Worm (Caenorhabditis elegans) whole organism, L4 larva: ENCODE results near the gene gsto-1.
"Not testable (repeated sequence)": the region's sequence is repeated elsewhere in the genome, so short reads cannot be mapped to it uniquely, and the experiment has no call there.

Experiments
- D1046.2 ChIP-seq: fragments of 200-800 bp; sonication (Bioruptor generic); IDR thresholded peaks from 2 replicates; pipeline ENCODE4 v1.3.6; 2022; ENCODE audit warnings: missing genetic modification characterization, missing compliant biosample characterization
- F26F4.8 ChIP-seq: fragments of 200-800 bp; sonication (Bioruptor generic); conservative IDR thresholded peaks from 2 replicates; pipeline ENCODE4 v1.3.6; 2022; ENCODE audit warnings: missing genetic modification characterization, missing compliant biosample characterization
- F44E2.7 ChIP-seq: fragments of 200-800 bp; sonication (Bioruptor generic); IDR thresholded peaks from 2 replicates; pipeline ENCODE4 v2.1.2; 2022; ENCODE audit warnings: missing genetic modification characterization, missing compliant biosample characterization
- T26A8.4 ChIP-seq: fragments of 200-800 bp; sonication (Bioruptor generic); IDR thresholded peaks from 2 replicates; pipeline ENCODE4 v1.3.6; 2022; ENCODE audit warnings: missing genetic modification characterization, missing compliant biosample characterization
- Y105C5A.15 ChIP-seq: fragments of 200-800 bp; sonication (Bioruptor generic); IDR thresholded peaks from 2 replicates; pipeline ENCODE4 v1.3.6; 2022; ENCODE audit warnings: missing genetic modification characterization, missing compliant biosample characterization
- Y48G9A.11 ChIP-seq: fragments of 200-800 bp; sonication (Bioruptor generic); IDR thresholded peaks from 2 replicates; pipeline ENCODE4 v1.3.6; 2022; ENCODE audit warnings: missing genetic modification reagents, missing genetic modification characterization, missing compliant biosample characterization
- Y75B8A.6 ChIP-seq: fragments of 200-800 bp; sonication (Bioruptor generic); IDR thresholded peaks from 2 replicates; pipeline ENCODE4 v1.3.6; 2022; ENCODE audit warnings: missing genetic modification reagents, missing genetic modification characterization, missing compliant biosample characterization
- ZK337.2 ChIP-seq: fragments of 200-800 bp; sonication (Bioruptor generic); IDR thresholded peaks from 2 replicates; pipeline ENCODE4 v1.3.6; 2022; ENCODE audit warnings: missing genetic modification reagents, missing genetic modification characterization, missing compliant biosample characterization
- arid-1 ChIP-seq: fragments of 200-800 bp; sonication (Bioruptor generic); conservative IDR thresholded peaks from 2 replicates; pipeline ENCODE4 v1.3.6; 2022; ENCODE audit warnings: missing genetic modification reagents, missing genetic modification characterization, missing compliant biosample characterization
- ceh-20 ChIP-seq: fragments of 200-800 bp; sonication (Bioruptor generic); IDR thresholded peaks from 2 replicates; pipeline ENCODE4 v1.3.6; 2022; ENCODE audit warnings: missing genetic modification reagents, missing genetic modification characterization, missing compliant biosample characterization
- ceh-62 ChIP-seq: sonication (generic microtip); optimal IDR thresholded peaks from 2 replicates; lab custom pipeline; 2017; ENCODE audit warnings: missing biosample characterization, missing genetic modification characterization
- ceh-82 ChIP-seq: sonication (generic microtip); optimal IDR thresholded peaks from 2 replicates; lab custom pipeline; 2017; ENCODE audit warnings: missing biosample characterization, missing genetic modification characterization
- ctbp-1 ChIP-seq: fragments of 200-800 bp; sonication (Bioruptor generic); IDR thresholded peaks from 2 replicates; pipeline ENCODE4 v1.3.6; 2022; ENCODE audit warnings: missing genetic modification reagents, missing genetic modification characterization, missing compliant biosample characterization
- daf-16 ChIP-seq, 3 experiments: sonication (generic microtip); optimal IDR thresholded peaks; 2 replicates each; lab custom pipeline; 2016 to 2017; ENCODE audit warnings: missing genetic modification characterization in 3 of 3, missing genetic modification reagents in 3 of 3, mild to moderate bottlenecking in 2 of 3, missing compliant biosample characterization in 2 of 3, missing biosample characterization in 1 of 3, moderate library complexity in 1 of 3
- dmd-8 ChIP-seq: fragments of 200-800 bp; sonication (Bioruptor generic); IDR thresholded peaks from 2 replicates; pipeline ENCODE4 v1.3.6; 2022; ENCODE audit warnings: missing genetic modification characterization, missing compliant biosample characterization
- duxl-1 ChIP-seq: sonication (generic microtip); optimal IDR thresholded peaks from 2 replicates; lab custom pipeline; 2016; ENCODE audit warnings: mild to moderate bottlenecking, missing genetic modification characterization, moderate library complexity, missing compliant biosample characterization; ENCODE audit not compliant: poor library complexity
- egl-43 ChIP-seq: fragments of 200-800 bp; sonication (Bioruptor generic); IDR thresholded peaks from 2 replicates; pipeline ENCODE4 v1.3.6; 2022; ENCODE audit warnings: missing genetic modification reagents, missing genetic modification characterization, missing compliant biosample characterization
- fkh-10 ChIP-seq: fragments of 150-350 bp; optimal IDR thresholded peaks from 2 replicates; lab custom pipeline; 2014; ENCODE audit warnings: missing biosample characterization, missing genetic modification reagents, missing genetic modification characterization
- lim-7 ChIP-seq: fragments of 200-800 bp; sonication (Bioruptor generic); IDR thresholded peaks from 2 replicates; pipeline ENCODE4 v1.3.6; 2022; ENCODE audit warnings: missing genetic modification characterization, missing compliant biosample characterization
- lin-38 ChIP-seq: fragments of 200-800 bp; sonication (Bioruptor generic); IDR thresholded peaks from 2 replicates; pipeline ENCODE4 v1.3.6; 2022; ENCODE audit warnings: missing genetic modification reagents, missing genetic modification characterization, missing compliant biosample characterization
- madf-5 ChIP-seq, 2 experiments: fragments of 200-800 bp; sonication (Bioruptor generic); IDR thresholded peaks; 2 replicates each; pipeline ENCODE4 v1.3.6; 2022; ENCODE audit warnings: missing compliant biosample characterization in 2 of 2, missing genetic modification characterization in 2 of 2
- mdt-29 ChIP-seq: fragments of 200-800 bp; sonication (Bioruptor generic); IDR thresholded peaks from 2 replicates; pipeline ENCODE4 v1.3.6; 2022; ENCODE audit warnings: missing genetic modification reagents, missing genetic modification characterization, missing compliant biosample characterization
- mxl-2 ChIP-seq: fragments of 200-800 bp; sonication (Bioruptor generic); conservative IDR thresholded peaks from 2 replicates; pipeline ENCODE4 v1.3.6; 2022; ENCODE audit warnings: missing genetic modification reagents, missing genetic modification characterization, missing compliant biosample characterization
- nhr-25 ChIP-seq: sonication (generic microtip); optimal IDR thresholded peaks from 2 replicates; lab custom pipeline; 2017; ENCODE audit warnings: missing genetic modification characterization, mild to moderate bottlenecking, missing compliant biosample characterization, antibody characterized with exemption, moderate library complexity, borderline replicate concordance; ENCODE audit not compliant: insufficient read depth
- nhr-41 ChIP-seq: fragments of 200-800 bp; sonication (Bioruptor generic); IDR thresholded peaks from 2 replicates; pipeline ENCODE4 v1.3.6; 2022; ENCODE audit warnings: missing genetic modification reagents, missing genetic modification characterization, missing compliant biosample characterization
- pha-4 ChIP-seq, 2 experiments: fragments of 150-350 bp in 1 of 2; fragments of 200-800 bp in 1 of 2; sonication (Bioruptor generic) in 1 of 2; IDR thresholded peaks in 1 of 2; optimal IDR thresholded peaks in 1 of 2; 2 replicates each; pipeline versions ENCODE4 v1.3.6 to Lab custom; 2014 to 2022; ENCODE audit warnings: missing genetic modification characterization in 2 of 2, missing genetic modification reagents in 2 of 2, missing biosample characterization in 1 of 2, missing compliant biosample characterization in 1 of 2
- rbr-2 ChIP-seq: sonication (generic microtip); optimal IDR thresholded peaks from 2 replicates; lab custom pipeline; 2016; ENCODE audit warnings: missing genotype, missing genetic modification characterization, missing compliant biosample characterization
- saeg-2 ChIP-seq: fragments of 200-800 bp; sonication (Bioruptor generic); IDR thresholded peaks from 2 replicates; pipeline ENCODE4 v1.3.6; 2022; ENCODE audit warnings: missing genetic modification reagents, missing genetic modification characterization, missing compliant biosample characterization
- skn-1 ChIP-seq: fragments of 150-350 bp; optimal IDR thresholded peaks from 2 replicates; lab custom pipeline; 2014; ENCODE audit warnings: missing biosample characterization, missing genetic modification characterization
- snpc-1.2 ChIP-seq: fragments of 200-800 bp; sonication (Bioruptor generic); IDR thresholded peaks from 2 replicates; pipeline ENCODE4 v1.3.6; 2022; ENCODE audit warnings: missing genetic modification reagents, missing genetic modification characterization, missing compliant biosample characterization
- snpc-4 ChIP-seq: fragments of 150-350 bp; optimal IDR thresholded peaks from 2 replicates; lab custom pipeline; 2014; ENCODE audit warnings: missing biosample characterization, missing genetic modification characterization
- spr-3 ChIP-seq: fragments of 200-800 bp; sonication (Bioruptor generic); optimal IDR thresholded peaks from 2 replicates; lab custom pipeline; 2018; ENCODE audit warnings: mild to moderate bottlenecking, missing genetic modification characterization, missing compliant biosample characterization
- vab-7 ChIP-seq: fragments of 200-800 bp; sonication (Bioruptor generic); IDR thresholded peaks from 2 replicates; pipeline ENCODE4 v1.3.6; 2022; ENCODE audit warnings: missing genetic modification reagents, missing genetic modification characterization, missing compliant biosample characterization
- zag-1 ChIP-seq: fragments of 150-350 bp; optimal IDR thresholded peaks from 2 replicates; lab custom pipeline; 2014; ENCODE audit warnings: missing biosample characterization, missing genetic modification characterization
- ztf-7 ChIP-seq: fragments of 150-350 bp; optimal IDR thresholded peaks from 2 replicates; lab custom pipeline; 2014; ENCODE audit warnings: missing biosample characterization, missing genetic modification characterization

gsto-1 gene

DNA sequence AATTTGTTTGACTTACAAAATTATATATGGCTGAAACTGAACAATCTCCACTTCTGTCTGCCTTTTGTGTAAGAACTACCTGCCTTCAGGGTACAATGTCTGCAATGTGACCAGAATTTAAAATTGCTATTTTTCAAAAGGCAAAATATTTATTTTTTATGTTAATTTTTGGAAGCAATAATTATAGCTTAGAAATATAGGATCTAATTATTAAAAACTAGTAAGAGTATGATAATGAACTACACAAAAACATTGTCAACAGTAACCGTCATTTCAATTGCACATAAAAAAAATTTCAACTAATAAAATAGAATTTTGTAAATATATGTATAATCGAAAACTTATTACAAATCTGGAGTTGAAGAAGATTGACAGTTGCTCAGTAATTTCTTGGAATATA is 10.1 kb upstream of the gsto-1 start, which contains the start of gene C29E4.9:
Gene C29E4.9, minus strand, starts transcription at position 101 of the 400 bp plus-strand sequence.
- TF ChIP-seq ceh-82 (tag; lab: Kevin White, UChicago) = no peak
- no peak for TF ChIP-seq skn-1
- TF ChIP-seq ztf-7 (tag; lab: Kevin White, UChicago) = no peak
- no peak for TF ChIP-seq egl-43 (GFP tag; lab: Robert Waterston, UW)
- no peak for TF ChIP-seq spr-3 (GFP tag; lab: Kevin White, UChicago)
- TF ChIP-seq snpc-4 (tag; lab: Kevin White, UChicago) = no peak
- TF ChIP-seq nhr-25 (tag; lab: Kevin White, UChicago) = no peak
- TF ChIP-seq rbr-2 (tag; lab: Kevin White, UChicago) = no peak
- no peak for TF ChIP-seq zag-1 (tag; lab: Kevin White, UChicago)
- TF ChIP-seq D1046.2 = no peak
- TF ChIP-seq lin-38 (GFP tag; lab: Robert Waterston, UW) = no peak
- no peak for TF ChIP-seq fkh-10
- TF ChIP-seq vab-7 (GFP tag; lab: Robert Waterston, UW) = no peak
- no peak for TF ChIP-seq ceh-62 (tag; lab: Kevin White, UChicago)
- TF ChIP-seq duxl-1 (tag; lab: Kevin White, UChicago) = no peak
- no peak for TF ChIP-seq daf-16 (GFP tag; optimal IDR thresholded peaks at IDR 0.05; lab: Kevin White, UChicago)
- no peak for TF ChIP-seq daf-16 (tag; optimal IDR thresholded peaks at IDR 0.05; lab: Kevin White, UChicago)

DNA sequence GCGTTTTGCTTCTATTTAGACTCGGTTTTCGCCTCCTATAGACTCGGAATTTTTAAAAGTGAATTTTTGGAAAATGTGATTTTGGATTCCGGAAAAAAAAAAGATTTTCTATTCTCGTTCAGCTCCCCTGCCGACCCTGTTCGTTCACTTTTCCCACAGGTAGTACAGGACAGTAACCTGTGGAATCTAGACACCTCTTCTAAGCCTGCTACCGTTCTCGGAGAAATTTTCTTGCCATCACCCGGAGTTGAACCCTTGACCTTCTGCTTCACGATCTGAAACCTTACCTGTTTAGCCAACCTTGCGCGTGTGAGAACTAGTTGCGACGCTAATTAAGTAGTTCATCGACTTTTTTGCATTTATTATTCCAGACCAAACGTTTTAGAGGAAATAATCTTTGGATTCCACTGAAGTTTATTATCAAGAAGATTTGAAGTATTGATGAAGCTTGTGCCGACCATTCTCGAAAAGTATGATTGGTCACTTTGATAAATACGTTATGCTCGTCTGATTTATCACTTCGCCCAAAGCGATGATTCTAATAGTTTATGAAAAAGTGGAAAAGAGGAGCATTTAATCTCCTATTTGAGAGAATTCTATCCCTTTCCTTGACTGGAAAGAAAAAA is 7.0 kb upstream of the gsto-1 start:
- TF ChIP-seq arid-1 (peak; percentile 71; the same call in 1 of the 2 replicates), ZK337.2 (GFP tag; lab: Robert Waterston, UW) (0 out of 2 replicates have a peak, but pooled peaks have one; percentile 46), snpc-1.2 (GFP tag; lab: Robert Waterston, UW) (peak; percentile 71), mxl-2 (0 out of 2 replicates have a peak, but pooled peaks have one; percentile 43), pha-4 (GFP tag; IDR thresholded peaks at IDR 0.05; lab: Robert Waterston, UW) (peak; percentile 64; the same call in 1 of the 2 replicates), F44E2.7 (GFP tag; lab: Robert Waterston, UW) (peak; percentile 70; the same call in 1 of the 2 replicates), mdt-29 (GFP tag; lab: Robert Waterston, UW) (peak; percentile 51; the same call in 1 of the 2 replicates), lin-38 (GFP tag; lab: Robert Waterston, UW) (peak; percentile 72), nhr-41 (GFP tag; lab: Robert Waterston, UW) (peak; percentile 68; the same call in 1 of the 2 replicates), Y48G9A.11 (peak; percentile 78), saeg-2 (GFP tag; lab: Robert Waterston, UW) (0 out of 2 replicates have a peak, but pooled peaks have one; percentile 55), ctbp-1 (peak; percentile 50; the same call in 1 of the 2 replicates), F26F4.8 (GFP tag; lab: Robert Waterston, UW) (peak; percentile 95), vab-7 (GFP tag; lab: Robert Waterston, UW) (peak; percentile 69), ceh-20 (0 out of 2 replicates have a peak, but pooled peaks have one; percentile 19), T26A8.4 (GFP tag; lab: Robert Waterston, UW) (0 out of 2 replicates have a peak, but pooled peaks have one; percentile 27), egl-43 (GFP tag; lab: Robert Waterston, UW) (peak; percentile 77), lim-7 (GFP tag; lab: Robert Waterston, UW) (peak; percentile 79), madf-5 (GFP tag; IDR thresholded peaks at IDR 0.05; lab: Robert Waterston, UW) (peak in 1 of 2 experiments; percentile 68; a peak in 2 of 4 replicates), Y105C5A.15 (GFP tag; lab: Robert Waterston, UW) (0 out of 2 replicates have a peak, but pooled peaks have one; percentile 66), Y75B8A.6 (GFP tag; lab: Robert Waterston, UW) (0 out of 2 replicates have a peak, but pooled peaks have one; percentile 31), dmd-8 (peak; percentile 87)
- not testable (repeated sequence) for TF ChIP-seq pha-4 (tag; optimal IDR thresholded peaks at IDR 0.05; lab: Kevin White, UChicago)
- TF ChIP-seq, all 104 proteins: peak for 22; not testable (repeated sequence) for 82
